Comparison of ENCODE assay signal across 5 worm cellular contexts in genomic region chrIII:12304805-12305377, ce11.
TF ChIP-seq lines count a peak whose summit lies in the region.

No protein-coding gene starts in this region.

TF ChIP-seq in whole organism, L1 larva, 84 proteins besides CTCF, POLR2A, EP300 and RAD21 (continues in another document):
- TF ChIP-seq unc-30 (tag; optimal IDR thresholded peaks at IDR 0.05; lab: Kevin White, UChicago) (no peak), ceh-63 (GFP tag; optimal IDR thresholded peaks at IDR 0.05; lab: Kevin White, UChicago) (no peak), mep-1 (tag; optimal IDR thresholded peaks at IDR 0.05; lab: Kevin White, UChicago) (no peak), ama-1 (optimal IDR thresholded peaks at IDR 0.05; lab: Kevin White, UChicago) (no peak), rnt-1 (tag; optimal IDR thresholded peaks at IDR 0.05; lab: Kevin White, UChicago) (no peak), snpc-4 (tag; optimal IDR thresholded peaks at IDR 0.05; lab: Kevin White, UChicago) (no peak), nhr-237 (tag; optimal IDR thresholded peaks at IDR 0.05; lab: Kevin White, UChicago) (no peak), lin-35 (GFP tag; optimal IDR thresholded peaks at IDR 0.05; lab: Kevin White, UChicago) (peak in 1 of 2 experiments; percentile 34), nhr-85 (tag; lab: Kevin White, UChicago) (peak; percentile 24), unc-98 (GFP tag; IDR thresholded peaks at IDR 0.05; lab: Robert Waterston, UW) (no peak), sox-4 (tag; optimal IDR thresholded peaks at IDR 0.05; lab: Kevin White, UChicago) (no peak), skn-1 (tag; optimal IDR thresholded peaks at IDR 0.05; lab: Kevin White, UChicago) (peak; percentile 37), lin-39 (tag; optimal IDR thresholded peaks at IDR 0.05; lab: Kevin White, UChicago) (no peak), nhr-20 (tag; optimal IDR thresholded peaks at IDR 0.05; lab: Kevin White, UChicago) (no peak), Y116A8C.19 (tag; optimal IDR thresholded peaks at IDR 0.05; lab: Kevin White, UChicago; ENCODE audit: borderline replicate concordance) (no peak), unc-130 (tag; optimal IDR thresholded peaks at IDR 0.05; lab: Kevin White, UChicago) (no peak), nhr-84 (tag; optimal IDR thresholded peaks at IDR 0.05; lab: Kevin White, UChicago) (no peak), snu-23 (GFP tag; optimal IDR thresholded peaks at IDR 0.05; lab: Kevin White, UChicago) (no peak)

TF ChIP-seq in whole organism, L2 larva, 48 proteins besides CTCF, POLR2A, EP300 and RAD21:
- TF ChIP-seq unc-55 (GFP tag; optimal IDR thresholded peaks at IDR 0.05; lab: Kevin White, UChicago) (peak; percentile 46), snpc-4 (tag; optimal IDR thresholded peaks at IDR 0.05; lab: Kevin White, UChicago) (peak; percentile 2), fos-1 (tag; optimal IDR thresholded peaks at IDR 0.05; lab: Kevin White, UChicago) (peak; percentile 9), lin-13 (GFP tag; optimal IDR thresholded peaks at IDR 0.05; lab: Kevin White, UChicago) (no peak)
TF ChIP-seq in whole organism, L2 larva: peak in this region for 3.

TF ChIP-seq in whole organism, L3 larva, 47 proteins besides CTCF, POLR2A, EP300 and RAD21:
- TF ChIP-seq pha-4 (tag; optimal IDR thresholded peaks at IDR 0.05; lab: Kevin White, UChicago): peak; percentile 66
- no peak for TF ChIP-seq egl-27 (tag; optimal IDR thresholded peaks at IDR 0.05; lab: Kevin White, UChicago)

TF ChIP-seq in whole organism, L4 larva, 104 proteins besides CTCF, POLR2A, EP300 and RAD21:
- TF ChIP-seq Y48G9A.11 (GFP tag; IDR thresholded peaks at IDR 0.05; lab: Robert Waterston, UW) (no peak), nhr-111 (GFP tag; optimal IDR thresholded peaks at IDR 0.05; lab: Kevin White, UChicago) (no peak), ceh-28 (tag; optimal IDR thresholded peaks at IDR 0.05; lab: Kevin White, UChicago) (no peak), F26F4.8 (GFP tag; conservative IDR thresholded peaks at IDR 0.05; lab: Robert Waterston, UW) (no peak), pha-4 (GFP tag; IDR thresholded peaks at IDR 0.05; lab: Robert Waterston, UW) (no peak), pha-4 (tag; optimal IDR thresholded peaks at IDR 0.05; lab: Kevin White, UChicago) (no peak), ZK337.2 (GFP tag; IDR thresholded peaks at IDR 0.05; lab: Robert Waterston, UW) (no peak), hlh-30 (tag; optimal IDR thresholded peaks at IDR 0.05; lab: Kevin White, UChicago; ENCODE audit: insufficient read depth) (peak; percentile 49), dmd-9 (GFP tag; IDR thresholded peaks at IDR 0.05; lab: Robert Waterston, UW) (no peak), cey-2 (tag; optimal IDR thresholded peaks at IDR 0.05; lab: Kevin White, UChicago; ENCODE audit: borderline replicate concordance, insufficient read depth) (no peak), nhr-28 (tag; optimal IDR thresholded peaks at IDR 0.05; lab: Kevin White, UChicago) (peak; percentile 15), daf-12 (tag; optimal IDR thresholded peaks at IDR 0.05; lab: Kevin White, UChicago) (no peak), Y105C5A.15 (GFP tag; IDR thresholded peaks at IDR 0.05; lab: Robert Waterston, UW) (no peak), ceh-62 (tag; optimal IDR thresholded peaks at IDR 0.05; lab: Kevin White, UChicago) (no peak)

TF ChIP-seq in whole organism, young adult, 124 proteins besides CTCF, POLR2A, EP300 and RAD21:
- TF ChIP-seq attf-5 (GFP tag; optimal IDR thresholded peaks at IDR 0.05; lab: Kevin White, UChicago): peak; percentile 27
- peak; percentile 84 for TF ChIP-seq cebp-1 (GFP tag; IDR thresholded peaks at IDR 0.05; lab: Robert Waterston, UW)
- TF ChIP-seq cebp-1 (tag; optimal IDR thresholded peaks at IDR 0.05; lab: Kevin White, UChicago): peak; percentile 92
- TF ChIP-seq B0019.2 (GFP tag; conservative IDR thresholded peaks at IDR 0.05; lab: Robert Waterston, UW): no peak
- no peak for TF ChIP-seq snpc-4 (GFP tag; optimal IDR thresholded peaks at IDR 0.05; lab: Kevin White, UChicago)
- peak in 1 of 4 experiments; percentile 13 for TF ChIP-seq snpc-4 (tag; optimal IDR thresholded peaks at IDR 0.05; lab: Kevin White, UChicago)
